Fruit fly (Drosophila melanogaster) whole organism, wandering third instar larva: ENCODE results near the gene CG9747.

Source experiments
- Dif ChIP-seq: fragments of 200-275, 200-300 bp; sonication (Bioruptor generic); optimal IDR thresholded peaks from 2 replicates; lab custom pipeline; 2018; ENCODE audit warnings: missing biosample characterization, missing genetic modification characterization; ENCODE audit not compliant: partially characterized antibody
- Hr83 ChIP-seq: fragments of 200-300 bp; sonication (Bioruptor generic); optimal IDR thresholded peaks from 2 replicates; lab custom pipeline; 2016; ENCODE audit warnings: missing biosample characterization, mild to moderate bottlenecking, missing genetic modification characterization, moderate library complexity; ENCODE audit not compliant: poor library complexity, severe bottlenecking
- Jra ChIP-seq: sonication (Bioruptor generic); optimal IDR thresholded peaks from 2 replicates; lab custom pipeline; 2016; ENCODE audit warnings: missing biosample characterization, missing genetic modification characterization
- Myc ChIP-seq: fragments of >200 bp; optimal IDR thresholded peaks from 2 replicates; lab custom pipeline; 2017
- Rel ChIP-seq, 2 experiments: fragments of 200-800 bp; sonication (Bioruptor generic) in 1 of 2; optimal IDR thresholded peaks; 2 replicates in 1 of 2; 3 replicates in 1 of 2; lab custom pipeline; 2016 to 2019; ENCODE audit warnings: mild to moderate bottlenecking in 2 of 2, missing biosample characterization in 2 of 2, missing genetic modification characterization in 2 of 2, moderate library complexity in 1 of 2
- brk ChIP-seq: fragments of 200-800 bp; sonication (Bioruptor generic); optimal IDR thresholded peaks from 2 replicates; lab custom pipeline; 2016; ENCODE audit warnings: missing biosample characterization, mild to moderate bottlenecking, missing genetic modification characterization
- dsf ChIP-seq: sonication (Bioruptor generic); optimal IDR thresholded peaks from 2 replicates; lab custom pipeline; 2016; ENCODE audit warnings: missing biosample characterization, missing genetic modification characterization, borderline replicate concordance
- h ChIP-seq: fragments of 200-800 bp; sonication (Bioruptor generic); optimal IDR thresholded peaks from 3 replicates; lab custom pipeline; 2016; ENCODE audit warnings: missing biosample characterization, mild to moderate bottlenecking, missing genetic modification characterization
- psq ChIP-seq: fragments of 200-800 bp; sonication (Bioruptor generic); optimal IDR thresholded peaks from 3 replicates; lab custom pipeline; 2017; ENCODE audit warnings: missing biosample characterization, mild to moderate bottlenecking, missing genetic modification characterization, moderate library complexity
- sage ChIP-seq: fragments of 200-800 bp; sonication (Bioruptor generic); optimal IDR thresholded peaks from 2 replicates; lab custom pipeline; 2016; ENCODE audit warnings: missing biosample characterization, mild to moderate bottlenecking, missing genetic modification characterization
- usp ChIP-seq: fragments of >200 bp; optimal IDR thresholded peaks from 2 replicates; lab custom pipeline; 2017; ENCODE audit warnings: missing biosample characterization, missing genetic modification characterization

dm6 chr3R:30191047-30191446 lies at the start of gene CG9747:
- TF ChIP-seq usp (GFP tag; lab: Kevin White, UChicago) (no peak), psq (GFP tag; lab: Kevin White, UChicago) (no peak), sage (GFP tag; lab: Kevin White, UChicago) (no peak), Dif (GFP tag; lab: Kevin White, UChicago) (no peak), dsf (GFP tag; lab: Kevin White, UChicago) (no peak), Myc (lab: Kevin White, UChicago) (no peak), Rel (GFP tag; optimal IDR thresholded peaks at IDR 0.05; lab: Kevin White, UChicago) (no peak), Rel (tag; optimal IDR thresholded peaks at IDR 0.05; lab: Kevin White, UChicago) (no peak), brk (GFP tag; lab: Kevin White, UChicago) (no peak), Hr83 (GFP tag; lab: Kevin White, UChicago) (no peak), h (no peak), Jra (no peak)
